Worm (Caenorhabditis elegans) whole organism, L4/young adult: ENCODE results near the gene Y54G11A.14.

Experiments
- W03F9.2 ChIP-seq: fragments of 150-350 bp; optimal IDR thresholded peaks from 2 replicates; lab custom pipeline; 2014; ENCODE audit warnings: missing biosample characterization, missing genetic modification characterization
- dao-5 ChIP-seq: sonication (generic microtip); optimal IDR thresholded peaks from 2 replicates; lab custom pipeline; 2016; ENCODE audit warnings: missing genotype, missing genetic modification characterization, moderate library complexity, missing compliant biosample characterization
- him-1 ChIP-seq: sonication (generic microtip); optimal IDR thresholded peaks from 2 replicates; lab custom pipeline; 2016; ENCODE audit warnings: missing genotype, missing genetic modification reagents, missing genetic modification characterization, missing compliant biosample characterization

- TF ChIP-seq W03F9.2 (tag; lab: Kevin White, UChicago) (no peak), dao-5 (tag; lab: Kevin White, UChicago) (no peak), him-1 (tag; lab: Kevin White, UChicago) (no peak)
Observed at ce11 chrII:14294390-14294789, 23.6 kb upstream of the Y54G11A.14 start.
